Worm (Caenorhabditis elegans): ENCODE measurements around the gene crm-1.

DNA sequence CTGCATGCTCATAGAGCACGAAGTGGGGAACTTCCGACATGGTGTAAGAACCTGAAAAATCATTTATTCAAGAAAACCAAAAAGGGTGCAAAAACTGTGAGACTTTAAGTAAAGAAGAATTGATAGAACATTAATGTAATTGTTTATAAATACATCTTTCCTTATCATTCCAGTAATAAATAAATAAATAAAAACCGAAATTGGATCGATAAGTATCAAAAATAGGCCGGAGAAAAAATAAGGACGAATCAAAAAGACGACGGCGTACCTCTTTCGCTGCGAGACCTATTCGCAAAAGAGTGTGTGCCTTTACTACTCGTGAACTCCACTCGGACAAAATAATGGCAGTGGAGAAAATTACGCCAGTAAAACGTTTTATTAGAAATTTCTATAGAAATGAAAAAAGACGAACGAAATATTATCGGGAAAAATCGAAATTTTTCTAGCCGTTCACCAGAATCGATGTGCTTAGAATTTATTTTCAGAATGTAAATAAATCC lies 21.1 kb upstream of the crm-1 start, which contains the start of gene nol-56:
- TF ChIP-seq ztf-11 (tag; optimal IDR thresholded peaks at IDR 0.05) (no peak), ama-1 (optimal IDR thresholded peaks at IDR 0.05) (peak; percentile 37), skn-1 (tag; optimal IDR thresholded peaks at IDR 0.05) (peak; percentile 14), pqm-1 (tag; optimal IDR thresholded peaks at IDR 0.05) (peak; percentile 34), nhr-28 (tag; optimal IDR thresholded peaks at IDR 0.05) (no peak), snpc-4 (tag; optimal IDR thresholded peaks at IDR 0.05) (peak; percentile 80), nhr-11 (tag; optimal IDR thresholded peaks at IDR 0.05) (no peak), lin-39 (tag; optimal IDR thresholded peaks at IDR 0.05) (peak; percentile 86), tbx-2 (tag; optimal IDR thresholded peaks at IDR 0.05) (no peak)

All from whole organism, L3 larva.